Fruit fly (Drosophila melanogaster) whole organism, embryonic: Measurements from ENCODE around the gene Vha16-5.

Experiments used
- Asciz ChIP-seq: fragments of 200-800 bp; sonication (Bioruptor generic); optimal IDR thresholded peaks from 2 replicates; lab custom pipeline; 2017; ENCODE audit warnings: missing biosample characterization, mild to moderate bottlenecking, missing genetic modification characterization, missing genetic modification reagents
- Blimp-1 ChIP-seq: fragments of 200-800 bp; sonication (Bioruptor generic); optimal IDR thresholded peaks from 3 replicates; lab custom pipeline; 2018; ENCODE audit warnings: missing biosample characterization, missing genetic modification characterization, mild to moderate bottlenecking, moderate library complexity, missing genetic modification reagents
- CG11247 ChIP-seq: fragments of 200-800 bp; sonication (Bioruptor generic); IDR thresholded peaks from 2 replicates; pipeline ENCODE4 v1.3.6; 2022; ENCODE audit warnings: missing biosample characterization, missing genetic modification characterization
- CG11456 ChIP-seq: fragments of 200-800 bp; sonication (Bioruptor generic); IDR thresholded peaks from 3 replicates; pipeline ENCODE4 v1.3.6; 2022; ENCODE audit warnings: missing biosample characterization, missing genetic modification characterization
- CG12155 ChIP-seq: fragments of 200-800 bp; sonication (Bioruptor generic); optimal IDR thresholded peaks from 3 replicates; lab custom pipeline; 2016; ENCODE audit warnings: missing biosample characterization, missing genetic modification characterization
- CG12942 ChIP-seq: fragments of 200-800 bp; sonication (Bioruptor generic); optimal IDR thresholded peaks from 3 replicates; lab custom pipeline; 2016; ENCODE audit warnings: missing biosample characterization, missing genetic modification characterization
- CG13894 ChIP-seq: fragments of 200-800 bp; sonication (Bioruptor generic); optimal IDR thresholded peaks from 3 replicates; lab custom pipeline; 2018; ENCODE audit warnings: missing biosample characterization, mild to moderate bottlenecking, missing genetic modification characterization, moderate library complexity
- CG14860 ChIP-seq: fragments of 200-800 bp; sonication (Bioruptor generic); IDR thresholded peaks from 3 replicates; pipeline ENCODE4 v1.3.6; 2022; ENCODE audit warnings: missing biosample characterization, missing genetic modification characterization; ENCODE audit not compliant: partially characterized antibody
- CG15696 ChIP-seq: fragments of 200-800 bp; sonication (Bioruptor generic); optimal IDR thresholded peaks from 2 replicates; lab custom pipeline; 2019; ENCODE audit warnings: missing biosample characterization, mild to moderate bottlenecking, missing genetic modification characterization, moderate library complexity
- CG1603 ChIP-seq: fragments of 200-800 bp; sonication (Bioruptor generic); optimal IDR thresholded peaks from 2 replicates; lab custom pipeline; 2019; ENCODE audit warnings: missing biosample characterization, mild to moderate bottlenecking, missing genetic modification characterization, moderate library complexity
- CG16779 ChIP-seq: fragments of 200-800 bp; sonication (Bioruptor generic); IDR thresholded peaks from 2 replicates; pipeline ENCODE4 v1.3.6; 2022; ENCODE audit warnings: missing biosample characterization, missing genetic modification characterization
- CG17385 ChIP-seq: fragments of 200-800 bp; sonication (Bioruptor generic); optimal IDR thresholded peaks from 3 replicates; lab custom pipeline; 2018; ENCODE audit warnings: missing biosample characterization, mild to moderate bottlenecking, missing genetic modification characterization
- CG2129 ChIP-seq: fragments of 200-800 bp; sonication (Bioruptor generic); IDR thresholded peaks from 2 replicates; pipeline ENCODE4 v1.3.6; 2022; ENCODE audit warnings: missing biosample characterization, missing genetic modification characterization; ENCODE audit not compliant: partially characterized antibody
- CG30020 ChIP-seq: fragments of 200-800 bp; optimal IDR thresholded peaks from 2 replicates; lab custom pipeline; 2019; ENCODE audit warnings: missing biosample characterization, mild to moderate bottlenecking, missing genetic modification characterization, moderate library complexity
- CG3838 ChIP-seq: fragments of 200-800 bp; sonication (Bioruptor generic); optimal IDR thresholded peaks from 3 replicates; lab custom pipeline; 2016; ENCODE audit warnings: missing biosample characterization, missing genetic modification characterization
- CG3847 ChIP-seq: fragments of 200-800 bp; sonication (Bioruptor generic); IDR thresholded peaks from 2 replicates; pipeline ENCODE4 v1.3.6; 2022; ENCODE audit warnings: missing biosample characterization, missing genetic modification characterization
- CG4707 ChIP-seq: fragments of 200-800 bp; sonication (Bioruptor generic); optimal IDR thresholded peaks from 2 replicates; lab custom pipeline; 2018; ENCODE audit warnings: missing biosample characterization, mild to moderate bottlenecking, missing genetic modification characterization, moderate library complexity
- CG6813 ChIP-seq: fragments of 200-800 bp; sonication (Bioruptor generic); optimal IDR thresholded peaks from 2 replicates; lab custom pipeline; 2017; ENCODE audit warnings: missing biosample characterization, missing genetic modification characterization, mild to moderate bottlenecking, moderate library complexity, missing genetic modification reagents
- CG8089 ChIP-seq: fragments of 200-800 bp; sonication (Bioruptor generic); optimal IDR thresholded peaks from 3 replicates; lab custom pipeline; 2016; ENCODE audit warnings: missing biosample characterization, missing genetic modification characterization
- CG8290 ChIP-seq, 3 experiments: fragments of 200-800 bp; sonication (Bioruptor generic); optimal IDR thresholded peaks; 2 replicates each; lab custom pipeline; 2016 to 2019; ENCODE audit warnings: missing biosample characterization in 3 of 3, missing genetic modification characterization in 3 of 3, mild to moderate bottlenecking in 2 of 3, moderate library complexity in 1 of 3
- CG8359 ChIP-seq: fragments of 200-800 bp; sonication (Bioruptor generic); optimal IDR thresholded peaks from 2 replicates; lab custom pipeline; 2017; ENCODE audit warnings: missing biosample characterization, mild to moderate bottlenecking, missing genetic modification characterization, borderline replicate concordance
- Dbx ChIP-seq: fragments of 200-800 bp; sonication (Bioruptor generic); IDR thresholded peaks from 3 replicates; pipeline ENCODE4 v1.3.6; 2022; ENCODE audit warnings: missing biosample characterization, missing genetic modification characterization
- Elba2 ChIP-seq: fragments of 200-800 bp; sonication (Bioruptor generic); optimal IDR thresholded peaks from 3 replicates; lab custom pipeline; 2016; ENCODE audit warnings: missing biosample characterization, missing genetic modification characterization
- Fer3 ChIP-seq: fragments of 200-800 bp; sonication (Bioruptor generic); optimal IDR thresholded peaks from 2 replicates; lab custom pipeline; 2018; ENCODE audit warnings: missing biosample characterization, mild to moderate bottlenecking, missing genetic modification characterization, moderate library complexity
- Gug ChIP-seq: fragments of 200-800 bp; sonication (Bioruptor generic); IDR thresholded peaks from 4 replicates; pipeline ENCODE4 v1.3.6; 2022; ENCODE audit warnings: missing biosample characterization, missing genetic modification characterization
- HLH3B ChIP-seq: fragments of 200-800 bp; sonication (Bioruptor generic); IDR thresholded peaks from 2 replicates; pipeline ENCODE4 v1.3.6; 2022; ENCODE audit warnings: missing biosample characterization, missing genetic modification characterization
- Hmr ChIP-seq: fragments of 200-800 bp; sonication (Bioruptor generic); optimal IDR thresholded peaks from 3 replicates; lab custom pipeline; 2017; ENCODE audit warnings: mild to moderate bottlenecking, missing biosample characterization, missing genetic modification reagents, missing genetic modification characterization
- Hr39 ChIP-seq: fragments of >200 bp; optimal IDR thresholded peaks from 2 replicates; lab custom pipeline; 2017
- Lim3 ChIP-seq: fragments of 200-800 bp; sonication (Bioruptor generic); IDR thresholded peaks from 2 replicates; pipeline ENCODE4 v1.3.6; 2022; ENCODE audit warnings: missing biosample characterization, missing genetic modification characterization
- Sry-δ ChIP-seq: fragments of 200-800 bp; sonication (Bioruptor generic); optimal IDR thresholded peaks from 2 replicates; lab custom pipeline; 2016; ENCODE audit warnings: missing biosample characterization, missing genetic modification characterization
- Usf ChIP-seq: fragments of 200-800 bp; sonication (Bioruptor generic); optimal IDR thresholded peaks from 2 replicates; lab custom pipeline; 2017; ENCODE audit warnings: missing genotype, missing biosample characterization, missing genetic modification characterization
- Xbp1 ChIP-seq: fragments of 200-800 bp; sonication (Bioruptor generic); optimal IDR thresholded peaks from 3 replicates; lab custom pipeline; 2016; ENCODE audit warnings: missing biosample characterization, mild to moderate bottlenecking, missing genetic modification characterization
- cad ChIP-seq: fragments of >200 bp; optimal IDR thresholded peaks from 2 replicates; lab custom pipeline; 2017; ENCODE audit warnings: missing biosample characterization, missing genetic modification characterization
- chm ChIP-seq: fragments of 200-800 bp; sonication (Bioruptor generic); IDR thresholded peaks from 2 replicates; pipeline ENCODE4 v1.3.6; 2022; ENCODE audit warnings: missing biosample characterization, missing genetic modification characterization
- disco-r ChIP-seq: fragments of 200-800 bp; sonication (Bioruptor generic); optimal IDR thresholded peaks from 2 replicates; lab custom pipeline; 2016; ENCODE audit warnings: missing biosample characterization, missing genetic modification characterization
- fd102C ChIP-seq: fragments of 200-800 bp; sonication (Bioruptor generic); optimal IDR thresholded peaks from 2 replicates; lab custom pipeline; 2018; ENCODE audit warnings: missing biosample characterization, mild to moderate bottlenecking, missing genetic modification characterization, moderate library complexity
- gce ChIP-seq: fragments of 200-800 bp; sonication (Bioruptor generic); IDR thresholded peaks from 3 replicates; pipeline ENCODE4 v1.3.6; 2022; ENCODE audit warnings: missing biosample characterization, missing genetic modification characterization
- gro ChIP-seq: fragments of 200-800 bp; sonication (Bioruptor generic); optimal IDR thresholded peaks from 2 replicates; lab custom pipeline; 2016; ENCODE audit warnings: missing biosample characterization, missing genetic modification characterization
- gsb-n ChIP-seq: fragments of 200-800 bp; sonication (Bioruptor generic); optimal IDR thresholded peaks from 3 replicates; lab custom pipeline; 2018; ENCODE audit warnings: missing biosample characterization, mild to moderate bottlenecking, missing genetic modification characterization
- hb ChIP-seq: fragments of 200-800 bp; sonication (Bioruptor generic); IDR thresholded peaks from 3 replicates; pipeline ENCODE4 v1.3.6; 2022; ENCODE audit warnings: missing biosample characterization, missing genetic modification characterization; ENCODE audit not compliant: partially characterized antibody
- ken ChIP-seq: fragments of 200-800 bp; sonication (Bioruptor generic); IDR thresholded peaks from 3 replicates; pipeline ENCODE4 v1.3.6; 2022; ENCODE audit warnings: missing biosample characterization, missing genetic modification characterization
- kni ChIP-seq: fragments of 200-800 bp; sonication (Bioruptor generic); optimal IDR thresholded peaks from 3 replicates; lab custom pipeline; 2017; ENCODE audit warnings: mild to moderate bottlenecking, missing biosample characterization, missing genetic modification reagents, missing genetic modification characterization
- odd ChIP-seq: fragments of 200-800 bp; sonication (Bioruptor generic); optimal IDR thresholded peaks from 2 replicates; lab custom pipeline; 2017; ENCODE audit warnings: missing biosample characterization, mild to moderate bottlenecking, missing genetic modification characterization
- pzg ChIP-seq: fragments of 200-800 bp; sonication (Bioruptor generic); optimal IDR thresholded peaks from 3 replicates; lab custom pipeline; 2018; ENCODE audit warnings: missing biosample characterization, mild to moderate bottlenecking, missing genetic modification characterization, moderate library complexity
- rib ChIP-seq: fragments of 200-800 bp; sonication (Bioruptor generic); IDR thresholded peaks from 2 replicates; pipeline ENCODE4 v1.3.6; 2022; ENCODE audit warnings: missing biosample characterization, missing genetic modification characterization
- run ChIP-seq: fragments of 200-800 bp; sonication (Bioruptor generic); optimal IDR thresholded peaks from 3 replicates; lab custom pipeline; 2018; ENCODE audit warnings: missing biosample characterization, mild to moderate bottlenecking, missing genetic modification characterization
- sug ChIP-seq: fragments of 200-800 bp; optimal IDR thresholded peaks from 2 replicates; lab custom pipeline; 2019; ENCODE audit warnings: missing biosample characterization, mild to moderate bottlenecking, missing genetic modification characterization, moderate library complexity
- twi ChIP-seq: fragments of 200-800 bp; optimal IDR thresholded peaks from 2 replicates; lab custom pipeline; 2019; ENCODE audit warnings: missing biosample characterization, mild to moderate bottlenecking, missing genetic modification characterization, moderate library complexity
- unc-4 ChIP-seq: fragments of 200-800 bp; sonication (Bioruptor generic); IDR thresholded peaks from 2 replicates; pipeline ENCODE4 v1.3.6; 2022; ENCODE audit warnings: missing biosample characterization, missing genetic modification characterization; ENCODE audit not compliant: partially characterized antibody
- usp ChIP-seq: fragments of >200 bp; optimal IDR thresholded peaks from 2 replicates; lab custom pipeline; 2017; ENCODE audit warnings: missing biosample characterization, missing genetic modification characterization
- vvl ChIP-seq: fragments of 200-800 bp; sonication (Bioruptor generic); IDR thresholded peaks from 2 replicates; pipeline ENCODE4 v1.3.6; 2022; ENCODE audit warnings: missing biosample characterization, missing genetic modification characterization
- wor ChIP-seq: fragments of 200-800 bp; sonication (Bioruptor generic); IDR thresholded peaks from 2 replicates; pipeline ENCODE4 v1.3.6; 2022; ENCODE audit warnings: missing biosample characterization, missing genetic modification characterization

Vha16-5 gene

dm6 chr2L:10743714-10744113, 6.9 kb upstream of the Vha16-5 start, which contains the start of gene CG6729 (continued):
- TF ChIP-seq CG14860 (GFP tag; lab: Robert Waterston, UW), result peak; percentile 66
- no peak for TF ChIP-seq CG16779 (GFP tag; lab: Robert Waterston, UW)
- peak; percentile 81 for TF ChIP-seq unc-4 (GFP tag; lab: Robert Waterston, UW)
- no peak for TF ChIP-seq cad (GFP tag; lab: Kevin White, UChicago)
- TF ChIP-seq CG6813 (GFP tag; lab: Kevin White, UChicago), result no peak
- TF ChIP-seq Hmr (GFP tag; lab: Kevin White, UChicago), result no peak
- TF ChIP-seq hb, result peak; percentile 68; the same call in 2 of the 3 replicates
- no peak for TF ChIP-seq gce (GFP tag; lab: Robert Waterston, UW)
- no peak for TF ChIP-seq CG11456 (GFP tag; lab: Robert Waterston, UW)
- no peak for TF ChIP-seq gro (GFP tag; lab: Kevin White, UChicago)
- no peak for TF ChIP-seq Asciz (GFP tag; lab: Kevin White, UChicago)
- no peak for TF ChIP-seq kni
- no peak for TF ChIP-seq CG30020 (tag; lab: Kevin White, UChicago)
- TF ChIP-seq twi (tag; lab: Kevin White, UChicago), result no peak
- TF ChIP-seq disco-r (GFP tag; lab: Kevin White, UChicago), result no peak
- peak; percentile 72 for TF ChIP-seq Sry-δ (GFP tag; lab: Kevin White, UChicago)
- no peak for TF ChIP-seq sug
- TF ChIP-seq usp, result no peak
- TF ChIP-seq chm (GFP tag; lab: Robert Waterston, UW), result no peak
- TF ChIP-seq CG4707, result no peak
- TF ChIP-seq Gug, result no peak
- TF ChIP-seq Blimp-1 (GFP tag; lab: Kevin White, UChicago), result no peak
- no peak for TF ChIP-seq wor (GFP tag; lab: Robert Waterston, UW)
- TF ChIP-seq CG2129 (GFP tag; lab: Robert Waterston, UW), result peak; percentile 43
- TF ChIP-seq CG3847 (GFP tag; lab: Robert Waterston, UW), result 0 out of 2 replicates have a peak, but pooled peaks have one; percentile 6
- TF ChIP-seq CG1603 (tag; lab: Kevin White, UChicago), result no peak
- TF ChIP-seq odd (GFP tag; lab: Kevin White, UChicago), result no peak
- TF ChIP-seq CG3838 (GFP tag; lab: Kevin White, UChicago), result no peak
- TF ChIP-seq pzg (GFP tag; lab: Kevin White, UChicago), result peak; percentile 74
- no peak for TF ChIP-seq Usf
- no peak for TF ChIP-seq Xbp1 (GFP tag; lab: Kevin White, UChicago)
- no peak for TF ChIP-seq rib
- no peak for TF ChIP-seq CG8089 (GFP tag; lab: Kevin White, UChicago)
- TF ChIP-seq CG13894 (tag; lab: Kevin White, UChicago), result no peak
- TF ChIP-seq CG12942, result no peak
- TF ChIP-seq CG11247, result no peak
- no peak for TF ChIP-seq vvl (GFP tag; lab: Robert Waterston, UW)
- no peak for TF ChIP-seq CG17385
- TF ChIP-seq fd102C (GFP tag; lab: Kevin White, UChicago), result no peak
- no peak for TF ChIP-seq Hr39 (lab: Kevin White, UChicago)
- no peak for TF ChIP-seq CG8359 (GFP tag; lab: Kevin White, UChicago)
- no peak for TF ChIP-seq Dbx (GFP tag; lab: Robert Waterston, UW)
- no peak for TF ChIP-seq CG15696
- no peak for TF ChIP-seq ken
- no peak for TF ChIP-seq CG12155 (GFP tag; lab: Kevin White, UChicago)
- TF ChIP-seq HLH3B, result no peak
- TF ChIP-seq Elba2 (GFP tag; lab: Kevin White, UChicago), result no peak
- no peak for TF ChIP-seq Fer3
- no peak for TF ChIP-seq run
- no peak for TF ChIP-seq gsb-n (tag; lab: Kevin White, UChicago)
- no peak for TF ChIP-seq Lim3 (GFP tag; lab: Robert Waterston, UW)
- TF ChIP-seq CG8290 (GFP tag; optimal IDR thresholded peaks at IDR 0.05; lab: Kevin White, UChicago), result no peak
- no peak for TF ChIP-seq CG8290 (tag; optimal IDR thresholded peaks at IDR 0.05; lab: Kevin White, UChicago)
